Fruit fly (Drosophila melanogaster) whole organism: Measurements from ENCODE around the gene CG2656.

Experiments used
- CG8478 ChIP-seq: fragments of >200 bp; optimal IDR thresholded peaks from 2 replicates; lab custom pipeline; 2018; ENCODE audit warnings: inconsistent platforms
- Dll ChIP-seq: fragments of >200 bp; optimal IDR thresholded peaks from 2 replicates; lab custom pipeline; 2017
- pan ChIP-seq: fragments of >200 bp; optimal IDR thresholded peaks from 2 replicates; lab custom pipeline; 2017
- psq ChIP-seq: fragments of >200 bp; optimal IDR thresholded peaks from 2 replicates; lab custom pipeline; 2017
- usp ChIP-seq: fragments of >200 bp; optimal IDR thresholded peaks from 2 replicates; lab custom pipeline; 2017; ENCODE audit warnings: missing biosample characterization, missing genetic modification characterization, mixed read lengths

DNA sequence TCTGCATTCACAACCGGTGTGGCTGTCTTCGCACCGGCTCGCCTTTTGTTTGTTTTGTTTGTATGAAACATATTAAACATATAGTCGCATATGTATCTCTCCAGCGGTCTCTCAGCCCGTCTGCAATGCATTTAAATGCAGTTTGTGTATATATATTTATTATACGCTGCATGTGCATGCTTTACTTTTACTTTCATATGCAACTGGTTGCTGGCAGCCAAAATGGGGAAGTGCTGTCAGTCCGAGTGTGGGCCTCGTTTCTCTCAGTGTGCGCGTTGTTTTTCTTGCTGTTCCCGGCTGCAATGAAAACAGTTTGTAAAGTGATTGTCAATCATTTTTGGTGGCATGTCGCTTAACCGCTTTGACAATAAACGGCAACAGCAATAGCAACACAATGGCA, 15.1 kb downstream of the CG2656 start:
- TF ChIP-seq Dll (lab: Kevin White, UChicago) (no peak), psq (no peak), CG8478 (no peak), usp (GFP tag; lab: Kevin White, UChicago) (no peak), pan (lab: Kevin White, UChicago) (no peak)
